Worm (Caenorhabditis elegans): ENCODE data around the gene chil-19.

ce11 chrII:9407020-9407419 lies 47.2 kb downstream of the chil-19 start, which contains the start of gene mpz-6:
- TF ChIP-seq lin-13 (GFP tag; optimal IDR thresholded peaks at IDR 0.05): no peak
- no peak for TF ChIP-seq ama-1 (optimal IDR thresholded peaks at IDR 0.05)
- TF ChIP-seq nhr-71 (tag; optimal IDR thresholded peaks at IDR 0.05): no peak
- TF ChIP-seq lin-15B (tag; optimal IDR thresholded peaks at IDR 0.05): no peak
